Worm (Caenorhabditis elegans): Measurements from ENCODE around the gene F42H10.3.

ce11 chrIII:8439312-8439711, 44.6 kb upstream of the F42H10.3 start, which contains the start of gene pqn-96:
- no peak for TF ChIP-seq nhr-28 (tag; optimal IDR thresholded peaks at IDR 0.05)
- no peak for TF ChIP-seq pha-4 (tag; optimal IDR thresholded peaks at IDR 0.05)
- no peak for TF ChIP-seq mab-5 (tag; optimal IDR thresholded peaks at IDR 0.05)
- no peak for TF ChIP-seq mep-1 (tag; optimal IDR thresholded peaks at IDR 0.05)
- no peak for TF ChIP-seq snpc-4 (tag; optimal IDR thresholded peaks at IDR 0.05)
- TF ChIP-seq unc-62 (GFP tag; optimal IDR thresholded peaks at IDR 0.05) = no peak
- no peak for TF ChIP-seq hlh-1 (tag; optimal IDR thresholded peaks at IDR 0.05)
- TF ChIP-seq tbx-8 (GFP tag; optimal IDR thresholded peaks at IDR 0.05) = no peak
- TF ChIP-seq drap-1 (GFP tag; optimal IDR thresholded peaks at IDR 0.05) = no peak
- no peak for TF ChIP-seq sem-2 (GFP tag; optimal IDR thresholded peaks at IDR 0.05)

All from whole organism, mixed stage, embryonic.